Worm (Caenorhabditis elegans) whole organism, L1 larva: ENCODE measurements around the gene jhdm-1.

Experiments used
- ama-1 ChIP-seq: fragments of 150-350 bp; optimal IDR thresholded peaks from 2 replicates; lab custom pipeline; 2014
- elt-3 ChIP-seq, 6 experiments: fragments of 150-350 bp in 1 of 6; sonication (generic microtip); optimal IDR thresholded peaks; 2 replicates each; lab custom pipeline; 2017 to 2018; ENCODE audit warnings: missing biosample characterization in 6 of 6, missing genetic modification characterization in 6 of 6, inconsistent platforms in 1 of 6
- nhr-76 ChIP-seq: sonication (generic microtip); optimal IDR thresholded peaks from 2 replicates; lab custom pipeline; 2017; ENCODE audit warnings: missing biosample characterization, missing genetic modification characterization
- skn-1 ChIP-seq: fragments of 150-350 bp; optimal IDR thresholded peaks from 2 replicates; lab custom pipeline; 2014; ENCODE audit warnings: missing biosample characterization, missing genetic modification characterization
- snu-23 ChIP-seq: sonication (generic microtip); optimal IDR thresholded peaks from 2 replicates; lab custom pipeline; 2016; ENCODE audit warnings: missing genetic modification characterization, missing compliant biosample characterization
- tbx-2 ChIP-seq: sonication (generic microtip); optimal IDR thresholded peaks from 2 replicates; lab custom pipeline; 2016; ENCODE audit warnings: missing genetic modification characterization, missing compliant biosample characterization

- TF ChIP-seq skn-1 (tag; lab: Kevin White, UChicago), result no peak
- no peak for TF ChIP-seq ama-1 (lab: Kevin White, UChicago)
- no peak for TF ChIP-seq elt-3 (tag; optimal IDR thresholded peaks at IDR 0.05; lab: Kevin White, UChicago)
- TF ChIP-seq snu-23 (GFP tag; lab: Kevin White, UChicago), result no peak
- no peak for TF ChIP-seq nhr-76
- TF ChIP-seq tbx-2 (tag; lab: Kevin White, UChicago), result no peak
Observed at ce11 chrIII:6479439-6479838, 25.2 kb downstream of the jhdm-1 start.
